Worm (Caenorhabditis elegans) whole organism, late embryonic: ENCODE measurements around the gene F55B11.2.
"Not testable (repeated sequence)": the region's sequence is repeated elsewhere in the genome, so short reads cannot be mapped to it uniquely, and the experiment has no call there.

Source experiments
- C08G9.2 ChIP-seq: sonication (generic microtip); optimal IDR thresholded peaks from 2 replicates; lab custom pipeline; 2016; ENCODE audit warnings: mild to moderate bottlenecking, missing genetic modification characterization, moderate library complexity, missing compliant biosample characterization
- K02D7.2 ChIP-seq: sonication (generic microtip); optimal IDR thresholded peaks from 2 replicates; lab custom pipeline; 2017; ENCODE audit warnings: mild to moderate bottlenecking, missing genetic modification characterization, missing compliant biosample characterization
- ceh-14 ChIP-seq: sonication (generic microtip); optimal IDR thresholded peaks from 2 replicates; lab custom pipeline; 2016; ENCODE audit warnings: missing genotype, missing genetic modification characterization, missing compliant biosample characterization
- ceh-18 ChIP-seq: sonication (generic microtip); optimal IDR thresholded peaks from 2 replicates; lab custom pipeline; 2016; ENCODE audit warnings: missing genetic modification characterization, missing compliant biosample characterization
- ceh-19 ChIP-seq: fragments of 200-800 bp; sonication (Bioruptor generic); optimal IDR thresholded peaks from 2 replicates; lab custom pipeline; 2018; ENCODE audit warnings: mild to moderate bottlenecking, missing genetic modification characterization, missing compliant biosample characterization
- ceh-22 ChIP-seq: sonication (generic microtip); optimal IDR thresholded peaks from 2 replicates; lab custom pipeline; 2017; ENCODE audit warnings: missing biosample characterization, missing genetic modification characterization
- ceh-34 ChIP-seq: sonication (generic microtip); optimal IDR thresholded peaks from 2 replicates; lab custom pipeline; 2016; ENCODE audit warnings: mild to moderate bottlenecking, missing genetic modification characterization, missing compliant biosample characterization
- ceh-45 ChIP-seq: fragments of 200-800 bp; sonication (Bioruptor generic); IDR thresholded peaks from 2 replicates; pipeline ENCODE4 v1.3.6; 2022; ENCODE audit warnings: missing genetic modification reagents, missing genetic modification characterization, missing compliant biosample characterization
- ceh-6 ChIP-seq: fragments of 200-800 bp; sonication (Bioruptor generic); optimal IDR thresholded peaks from 2 replicates; lab custom pipeline; 2018; ENCODE audit warnings: mild to moderate bottlenecking, missing genetic modification characterization, missing compliant biosample characterization
- ceh-9 ChIP-seq: sonication (generic microtip); optimal IDR thresholded peaks from 2 replicates; lab custom pipeline; 2016; ENCODE audit warnings: mild to moderate bottlenecking, missing genetic modification characterization, inconsistent platforms, missing compliant biosample characterization
- che-1 ChIP-seq: sonication (generic microtip); optimal IDR thresholded peaks from 2 replicates; lab custom pipeline; 2016; ENCODE audit warnings: mild to moderate bottlenecking, missing genetic modification characterization, missing compliant biosample characterization
- dve-1 ChIP-seq: sonication (generic microtip); optimal IDR thresholded peaks from 2 replicates; lab custom pipeline; 2017; ENCODE audit warnings: antibody characterized with exemption, mild to moderate bottlenecking, missing genetic modification characterization, missing compliant biosample characterization
- elt-2 ChIP-seq: sonication (generic microtip); optimal IDR thresholded peaks from 2 replicates; lab custom pipeline; 2016; ENCODE audit warnings: missing genetic modification reagents, missing genetic modification characterization, missing compliant biosample characterization
- elt-4 ChIP-seq: sonication (generic microtip); optimal IDR thresholded peaks from 2 replicates; lab custom pipeline; 2016; ENCODE audit warnings: missing genetic modification characterization, missing compliant biosample characterization
- fax-1 ChIP-seq: sonication (generic microtip); optimal IDR thresholded peaks from 2 replicates; lab custom pipeline; 2016; ENCODE audit warnings: missing genotype, missing genetic modification characterization, missing compliant biosample characterization
- fkh-10 ChIP-seq: fragments of 150-350 bp; optimal IDR thresholded peaks from 2 replicates; lab custom pipeline; 2014; ENCODE audit warnings: missing biosample characterization, missing genetic modification reagents, missing genetic modification characterization
- gmeb-2 ChIP-seq: sonication (generic microtip); optimal IDR thresholded peaks from 2 replicates; lab custom pipeline; 2016; ENCODE audit warnings: missing genetic modification characterization, inconsistent platforms, missing compliant biosample characterization
- hlh-8 ChIP-seq: sonication (generic microtip); optimal IDR thresholded peaks from 2 replicates; lab custom pipeline; 2016; ENCODE audit warnings: missing genotype, missing genetic modification characterization, missing compliant biosample characterization
- madf-2 ChIP-seq: sonication (generic microtip); optimal IDR thresholded peaks from 2 replicates; lab custom pipeline; 2017; ENCODE audit warnings: missing genetic modification characterization, missing compliant biosample characterization
- mec-3 ChIP-seq: sonication (generic microtip); optimal IDR thresholded peaks from 2 replicates; lab custom pipeline; 2016; ENCODE audit warnings: borderline replicate concordance, missing genetic modification characterization, missing compliant biosample characterization
- nfya-1 ChIP-seq: sonication (generic microtip); optimal IDR thresholded peaks from 2 replicates; lab custom pipeline; 2017; ENCODE audit warnings: missing genetic modification characterization, mild to moderate bottlenecking, missing compliant biosample characterization, antibody characterized with exemption, moderate library complexity
- nhr-11 ChIP-seq: fragments of 150-350 bp; optimal IDR thresholded peaks from 2 replicates; lab custom pipeline; 2014; ENCODE audit warnings: missing biosample characterization, missing genetic modification characterization
- nhr-232 ChIP-seq: sonication (generic microtip); optimal IDR thresholded peaks from 2 replicates; lab custom pipeline; 2016; ENCODE audit warnings: missing genetic modification characterization, missing compliant biosample characterization
- npax-4 ChIP-seq: sonication (generic microtip); optimal IDR thresholded peaks from 2 replicates; lab custom pipeline; 2016; ENCODE audit warnings: missing genetic modification characterization, missing compliant biosample characterization
- pag-3 ChIP-seq: sonication (generic microtip); optimal IDR thresholded peaks from 2 replicates; lab custom pipeline; 2016; ENCODE audit warnings: missing compliant biosample characterization, missing genetic modification characterization, borderline replicate concordance
- pha-4 ChIP-seq: fragments of 150-350 bp; optimal IDR thresholded peaks from 2 replicates; lab custom pipeline; 2018; ENCODE audit warnings: missing biosample characterization, missing genetic modification reagents, missing genetic modification characterization
- pqm-1 ChIP-seq: sonication (generic microtip); optimal IDR thresholded peaks from 2 replicates; lab custom pipeline; 2016; ENCODE audit warnings: missing genetic modification characterization, missing compliant biosample characterization
- rnt-1 ChIP-seq: sonication (generic microtip); optimal IDR thresholded peaks from 2 replicates; lab custom pipeline; 2016; ENCODE audit warnings: missing genetic modification characterization, missing compliant biosample characterization
- sox-4 ChIP-seq: sonication (generic microtip); optimal IDR thresholded peaks from 2 replicates; lab custom pipeline; 2017; ENCODE audit warnings: mild to moderate bottlenecking, missing genetic modification characterization, inconsistent platforms, missing compliant biosample characterization
- syd-9 ChIP-seq: sonication (generic microtip); optimal IDR thresholded peaks from 2 replicates; lab custom pipeline; 2016; ENCODE audit warnings: mild to moderate bottlenecking, missing genetic modification characterization, moderate library complexity, missing compliant biosample characterization
- tbx-7 ChIP-seq: sonication (generic microtip); optimal IDR thresholded peaks from 2 replicates; lab custom pipeline; 2016; ENCODE audit warnings: missing genotype, missing genetic modification characterization, missing compliant biosample characterization
- zip-5 ChIP-seq: sonication (generic microtip); optimal IDR thresholded peaks from 2 replicates; lab custom pipeline; 2016; ENCODE audit warnings: missing genetic modification characterization, missing compliant biosample characterization

Gene F55B11.2

ce11 chrIV:14437391-14437790 is 14.3 kb upstream of the F55B11.2 start:
- TF ChIP-seq nhr-11: no peak
- TF ChIP-seq ceh-22 (tag; lab: Kevin White, UChicago): no peak
- TF ChIP-seq nfya-1 (tag; lab: Kevin White, UChicago): peak; percentile 51
- TF ChIP-seq tbx-7 (tag; lab: Kevin White, UChicago): no peak
- no peak for TF ChIP-seq dve-1
- TF ChIP-seq pag-3 (tag; lab: Kevin White, UChicago): no peak

- TF ChIP-seq nhr-232 (tag; lab: Kevin White, UChicago) (no peak), C08G9.2 (tag; lab: Kevin White, UChicago) (no peak), sox-4 (tag; lab: Kevin White, UChicago) (no peak), zip-5 (tag; lab: Kevin White, UChicago) (no peak), K02D7.2 (tag; lab: Kevin White, UChicago) (no peak), syd-9 (tag; lab: Kevin White, UChicago) (no peak)
- TF ChIP-seq, all 69 proteins: peak for 0
Observed at ce11 chrIV:14435902-14436301, 12.8 kb upstream of the F55B11.2 start.

- TF ChIP-seq madf-2 (tag; lab: Kevin White, UChicago): no peak
- TF ChIP-seq ceh-19 (GFP tag; lab: Kevin White, UChicago): no peak
- no peak for TF ChIP-seq ceh-34 (tag; lab: Kevin White, UChicago)
- TF ChIP-seq elt-4 (tag; lab: Kevin White, UChicago): no peak
- no peak for TF ChIP-seq pqm-1
- no peak for TF ChIP-seq mec-3 (tag; lab: Kevin White, UChicago)
- no peak for TF ChIP-seq zip-5 (tag; lab: Kevin White, UChicago)
- TF ChIP-seq nhr-11: no peak
- no peak for TF ChIP-seq ceh-6 (GFP tag; lab: Kevin White, UChicago)
- TF ChIP-seq nhr-232 (tag; lab: Kevin White, UChicago): no peak
- no peak for TF ChIP-seq pha-4
- TF ChIP-seq elt-2 (tag; lab: Kevin White, UChicago): no peak
- no peak for TF ChIP-seq ceh-14 (tag; lab: Kevin White, UChicago)
Observed at ce11 chrIV:14430853-14431252, 7.8 kb upstream of the F55B11.2 start, which contains the start of gene F55B11.4. Gene F55B11.4, minus strand, starts transcription at chrIV:14430920.

ce11 chrIV:14427395-14427794 is 4.3 kb upstream of the F55B11.2 start, which contains the start of gene F55B11.5:
Gene F55B11.5, plus strand, starts transcription at chrIV:14427695.
- not testable (repeated sequence) for TF ChIP-seq mec-3 (tag; lab: Kevin White, UChicago); C08G9.2 (tag; lab: Kevin White, UChicago); ceh-45 (GFP tag; lab: Robert Waterston, UW)

ce11 chrIV:14424396-14424795 is 1.3 kb upstream of the F55B11.2 start, which contains the start of gene F55B11.3:
Gene F55B11.3, plus strand, starts transcription at chrIV:14424696.
- TF ChIP-seq hlh-8 (tag; lab: Kevin White, UChicago): no peak
- no peak for TF ChIP-seq pag-3 (tag; lab: Kevin White, UChicago)
- no peak for TF ChIP-seq che-1 (tag; lab: Kevin White, UChicago)
- no peak for TF ChIP-seq gmeb-2
- TF ChIP-seq fax-1: no peak
- TF ChIP-seq fkh-10 (GFP tag; lab: Kevin White, UChicago): no peak
- no peak for TF ChIP-seq sox-4 (tag; lab: Kevin White, UChicago)
- TF ChIP-seq zip-5 (tag; lab: Kevin White, UChicago): no peak
- no peak for TF ChIP-seq pqm-1
- TF ChIP-seq nhr-232 (tag; lab: Kevin White, UChicago): no peak
- TF ChIP-seq nfya-1 (tag; lab: Kevin White, UChicago): no peak
- no peak for TF ChIP-seq rnt-1
- no peak for TF ChIP-seq ceh-14 (tag; lab: Kevin White, UChicago)
- TF ChIP-seq pha-4: no peak
- TF ChIP-seq tbx-7 (tag; lab: Kevin White, UChicago): no peak

- TF ChIP-seq ceh-9 (tag; lab: Kevin White, UChicago) (no peak), npax-4 (tag; lab: Kevin White, UChicago) (no peak), pha-4 (no peak), ceh-18 (no peak)
Observed at ce11 chrIV:14421938-14422337, 1.2 kb downstream of the F55B11.2 start, which contains the start of gene F55B11.7. Gene F55B11.7, minus strand, starts transcription at chrIV:14422038.
